Fruit fly (Drosophila melanogaster) whole organism, embryonic: ENCODE measurements around the gene Dscam2.
A peak's percentile ranks its signal among the peaks of the same experiment; 100 is the strongest.

Experiments used
- CG13775 ChIP-seq: fragments of 200-800 bp; sonication (Bioruptor generic); optimal IDR thresholded peaks from 3 replicates; lab custom pipeline; 2017; ENCODE audit warnings: missing biosample characterization, mild to moderate bottlenecking, missing genetic modification characterization
- CG15514 ChIP-seq: fragments of 200-800 bp; sonication (Bioruptor generic); optimal IDR thresholded peaks from 3 replicates; lab custom pipeline; 2017; ENCODE audit warnings: missing biosample characterization, missing genetic modification characterization, mild to moderate bottlenecking, moderate library complexity, missing genetic modification reagents
- CG15696 ChIP-seq: fragments of 200-800 bp; sonication (Bioruptor generic); optimal IDR thresholded peaks from 2 replicates; lab custom pipeline; 2019; ENCODE audit warnings: missing biosample characterization, mild to moderate bottlenecking, missing genetic modification characterization, moderate library complexity
- CG17328 ChIP-seq: fragments of 200-800 bp; sonication (Bioruptor generic); IDR thresholded peaks from 2 replicates; pipeline ENCODE4 v1.3.6; 2022; ENCODE audit warnings: missing biosample characterization, missing genetic modification characterization
- CG17802 ChIP-seq: fragments of 200-800 bp; sonication (Bioruptor generic); optimal IDR thresholded peaks from 2 replicates; lab custom pipeline; 2018; ENCODE audit warnings: missing biosample characterization, mild to moderate bottlenecking, missing genetic modification characterization, moderate library complexity
- CG30403 ChIP-seq: fragments of 200-800 bp; sonication (Bioruptor generic); optimal IDR thresholded peaks from 3 replicates; lab custom pipeline; 2016; ENCODE audit warnings: missing biosample characterization, missing genetic modification characterization
- CG31388 ChIP-seq: fragments of 200-800 bp; sonication (Bioruptor generic); optimal IDR thresholded peaks from 2 replicates; lab custom pipeline; 2016; ENCODE audit warnings: missing biosample characterization, missing genetic modification characterization
- CG32532 ChIP-seq: fragments of 200-800 bp; sonication (Bioruptor generic); IDR thresholded peaks from 2 replicates; pipeline ENCODE4 v1.3.6; 2022; ENCODE audit warnings: missing biosample characterization, missing genetic modification characterization
- CG3281 ChIP-seq: fragments of 200-800 bp; sonication (Bioruptor generic); optimal IDR thresholded peaks from 3 replicates; lab custom pipeline; 2017; ENCODE audit warnings: missing biosample characterization, mild to moderate bottlenecking, missing genetic modification characterization
- CG33557 ChIP-seq: fragments of 200-800 bp; sonication (Bioruptor generic); optimal IDR thresholded peaks from 2 replicates; lab custom pipeline; 2019; ENCODE audit warnings: missing biosample characterization, mild to moderate bottlenecking, missing genetic modification characterization, moderate library complexity
- CG4820 ChIP-seq: fragments of 200-800 bp; sonication (Bioruptor generic); optimal IDR thresholded peaks from 3 replicates; lab custom pipeline; 2016; ENCODE audit warnings: missing biosample characterization, missing genetic modification characterization
- CG6689 ChIP-seq: fragments of 200-800 bp; sonication (Bioruptor generic); IDR thresholded peaks from 2 replicates; pipeline ENCODE4 v1.3.6; 2022; ENCODE audit warnings: missing biosample characterization, missing genetic modification characterization
- CG6765 ChIP-seq: fragments of 200-800 bp; sonication (Bioruptor generic); optimal IDR thresholded peaks from 3 replicates; lab custom pipeline; 2017; ENCODE audit warnings: missing biosample characterization, mild to moderate bottlenecking, missing genetic modification characterization
- CG6854 ChIP-seq: fragments of 200-800 bp; sonication (Bioruptor generic); optimal IDR thresholded peaks from 3 replicates; lab custom pipeline; 2017; ENCODE audit warnings: missing biosample characterization, mild to moderate bottlenecking, missing genetic modification characterization
- CG7963 ChIP-seq: fragments of 200-800 bp; sonication (Bioruptor generic); IDR thresholded peaks from 3 replicates; pipeline ENCODE4 v1.3.6; 2022; ENCODE audit warnings: missing biosample characterization, missing genetic modification characterization; ENCODE audit not compliant: partially characterized antibody
- CG8765 ChIP-seq: fragments of 200-800 bp; sonication (Bioruptor generic); IDR thresholded peaks from 2 replicates; pipeline ENCODE4 v1.3.6; 2022; ENCODE audit warnings: missing biosample characterization, missing genetic modification characterization
- Camta ChIP-seq: fragments of 200-800 bp; sonication (Bioruptor generic); optimal IDR thresholded peaks from 2 replicates; lab custom pipeline; 2016; ENCODE audit warnings: missing biosample characterization, missing genetic modification characterization
- Dll ChIP-seq: fragments of 200-800 bp; sonication (Bioruptor generic); IDR thresholded peaks from 4 replicates; pipeline ENCODE4 v1.3.6; 2022; ENCODE audit warnings: missing biosample characterization, missing genetic modification characterization; ENCODE audit not compliant: partially characterized antibody
- HHEX ChIP-seq: fragments of 200-800 bp; sonication (Bioruptor generic); optimal IDR thresholded peaks from 3 replicates; lab custom pipeline; 2017; ENCODE audit warnings: missing biosample characterization, mild to moderate bottlenecking, missing genetic modification characterization, missing genetic modification reagents
- Lim3 ChIP-seq: fragments of 200-800 bp; sonication (Bioruptor generic); IDR thresholded peaks from 2 replicates; pipeline ENCODE4 v1.3.6; 2022; ENCODE audit warnings: missing biosample characterization, missing genetic modification characterization
- Oaz ChIP-seq: fragments of 200-800 bp; sonication (Bioruptor generic); IDR thresholded peaks from 2 replicates; pipeline ENCODE4 v1.3.6; 2022; ENCODE audit warnings: missing biosample characterization, missing genetic modification characterization
- Oli ChIP-seq: fragments of 200-800 bp; sonication (Bioruptor generic); optimal IDR thresholded peaks from 2 replicates; lab custom pipeline; 2018; ENCODE audit warnings: missing biosample characterization, mild to moderate bottlenecking, missing genetic modification characterization, moderate library complexity
- Poxn ChIP-seq: fragments of 200-800 bp; sonication (Bioruptor generic); IDR thresholded peaks from 2 replicates; pipeline ENCODE4 v1.3.6; 2022; ENCODE audit warnings: missing biosample characterization, missing genetic modification characterization
- Rfx ChIP-seq: fragments of 200-800 bp; sonication (Bioruptor generic); IDR thresholded peaks from 2 replicates; pipeline ENCODE4 v1.3.6; 2022; ENCODE audit warnings: missing biosample characterization, missing genetic modification characterization
- Scr ChIP-seq: fragments of 200-800 bp; sonication (Bioruptor generic); IDR thresholded peaks from 2 replicates; pipeline ENCODE4 v1.3.6; 2022; ENCODE audit warnings: missing biosample characterization, missing genetic modification characterization; ENCODE audit not compliant: partially characterized antibody
- Sox100B ChIP-seq: fragments of 200-800 bp; sonication (Bioruptor generic); optimal IDR thresholded peaks from 3 replicates; lab custom pipeline; 2018; ENCODE audit warnings: missing biosample characterization, mild to moderate bottlenecking, missing genetic modification characterization
- Sry-β ChIP-seq: fragments of 200-800 bp; sonication (Bioruptor generic); optimal IDR thresholded peaks from 2 replicates; lab custom pipeline; 2018; ENCODE audit warnings: missing biosample characterization, mild to moderate bottlenecking, missing genetic modification characterization, moderate library complexity
- Taf1 ChIP-seq: fragments of 200-800 bp; sonication (Bioruptor generic); IDR thresholded peaks from 2 replicates; pipeline ENCODE4 v1.3.6; 2022; ENCODE audit warnings: missing biosample characterization, missing genetic modification characterization
- ac ChIP-seq: fragments of 200-800 bp; sonication (Bioruptor generic); optimal IDR thresholded peaks from 3 replicates; lab custom pipeline; 2017; ENCODE audit warnings: missing biosample characterization, mild to moderate bottlenecking, missing genetic modification characterization
- az2 ChIP-seq: fragments of 200-800 bp; sonication (Bioruptor generic); optimal IDR thresholded peaks from 3 replicates; lab custom pipeline; 2016; ENCODE audit warnings: missing biosample characterization, missing genetic modification characterization
- exex ChIP-seq: fragments of 200-800 bp; sonication (Bioruptor generic); optimal IDR thresholded peaks from 4 replicates; lab custom pipeline; 2018; ENCODE audit warnings: missing biosample characterization, mild to moderate bottlenecking, missing genetic modification characterization, moderate library complexity
- fd3F ChIP-seq: fragments of 200-800 bp; sonication (Bioruptor generic); optimal IDR thresholded peaks from 2 replicates; lab custom pipeline; 2018; ENCODE audit warnings: missing biosample characterization, mild to moderate bottlenecking, missing genetic modification characterization, moderate library complexity
- gro ChIP-seq: fragments of 200-800 bp; sonication (Bioruptor generic); optimal IDR thresholded peaks from 2 replicates; lab custom pipeline; 2016; ENCODE audit warnings: missing biosample characterization, missing genetic modification characterization
- gsb-n ChIP-seq: fragments of 200-800 bp; sonication (Bioruptor generic); optimal IDR thresholded peaks from 3 replicates; lab custom pipeline; 2018; ENCODE audit warnings: missing biosample characterization, mild to moderate bottlenecking, missing genetic modification characterization
- her ChIP-seq: fragments of 200-800 bp; sonication (Bioruptor generic); optimal IDR thresholded peaks from 2 replicates; lab custom pipeline; 2016; ENCODE audit warnings: missing biosample characterization, missing genetic modification characterization
- mirr ChIP-seq: fragments of 200-800 bp; sonication (Bioruptor generic); optimal IDR thresholded peaks from 3 replicates; lab custom pipeline; 2018; ENCODE audit warnings: missing biosample characterization, mild to moderate bottlenecking, missing genetic modification characterization
- pfk ChIP-seq: fragments of 200-800 bp; sonication (Bioruptor generic); optimal IDR thresholded peaks from 2 replicates; lab custom pipeline; 2018; ENCODE audit warnings: missing biosample characterization, mild to moderate bottlenecking, missing genetic modification characterization, moderate library complexity
- pho ChIP-seq: fragments of 200-800 bp; sonication (Bioruptor generic); optimal IDR thresholded peaks from 2 replicates; lab custom pipeline; 2016; ENCODE audit warnings: missing biosample characterization, missing genetic modification characterization
- run ChIP-seq: fragments of 200-800 bp; sonication (Bioruptor generic); optimal IDR thresholded peaks from 3 replicates; lab custom pipeline; 2018; ENCODE audit warnings: missing biosample characterization, mild to moderate bottlenecking, missing genetic modification characterization
- salm ChIP-seq: fragments of 200-800 bp; sonication (Bioruptor generic); optimal IDR thresholded peaks from 2 replicates; lab custom pipeline; 2018; ENCODE audit warnings: missing biosample characterization, mild to moderate bottlenecking, missing genetic modification characterization
- sens ChIP-seq: fragments of 200-800 bp; sonication (Bioruptor generic); peaks from one replicate; lab custom pipeline; 2016; ENCODE audit warnings: missing biosample characterization, missing genetic modification characterization
- shn ChIP-seq: fragments of 200-800 bp; sonication (Bioruptor generic); optimal IDR thresholded peaks from 3 replicates; lab custom pipeline; 2016; ENCODE audit warnings: missing biosample characterization, missing genetic modification characterization
- sisA ChIP-seq: fragments of 200-800 bp; sonication (Bioruptor generic); IDR thresholded peaks from 2 replicates; pipeline ENCODE4 v1.3.6; 2022; ENCODE audit warnings: missing biosample characterization, missing genetic modification characterization
- slou ChIP-seq: fragments of 200-800 bp; sonication (Bioruptor generic); optimal IDR thresholded peaks from 3 replicates; lab custom pipeline; 2016; ENCODE audit warnings: missing biosample characterization, missing genetic modification characterization
- stc ChIP-seq: fragments of 200-800 bp; sonication (Bioruptor generic); IDR thresholded peaks from 2 replicates; pipeline ENCODE4 v1.3.6; 2022; ENCODE audit warnings: missing biosample characterization, missing genetic modification characterization
- tna ChIP-seq: fragments of 200-800 bp; sonication (Bioruptor generic); IDR thresholded peaks from 2 replicates; pipeline ENCODE4 v1.3.6; 2022; ENCODE audit warnings: missing biosample characterization, missing genetic modification characterization; ENCODE audit not compliant: partially characterized antibody
- trh ChIP-seq: fragments of 200-800 bp; sonication (Bioruptor generic); optimal IDR thresholded peaks from 2 replicates; lab custom pipeline; 2016; ENCODE audit warnings: missing biosample characterization, missing genetic modification characterization
- twi ChIP-seq: fragments of 200-800 bp; optimal IDR thresholded peaks from 2 replicates; lab custom pipeline; 2019; ENCODE audit warnings: missing biosample characterization, mild to moderate bottlenecking, missing genetic modification characterization, moderate library complexity
- unc-4 ChIP-seq: fragments of 200-800 bp; sonication (Bioruptor generic); IDR thresholded peaks from 2 replicates; pipeline ENCODE4 v1.3.6; 2022; ENCODE audit warnings: missing biosample characterization, missing genetic modification characterization; ENCODE audit not compliant: partially characterized antibody
- usp ChIP-seq: fragments of >200 bp; optimal IDR thresholded peaks from 2 replicates; lab custom pipeline; 2017; ENCODE audit warnings: missing biosample characterization, missing genetic modification characterization
- zf30C ChIP-seq: fragments of 200-800 bp; sonication (Bioruptor generic); optimal IDR thresholded peaks from 3 replicates; lab custom pipeline; 2018; ENCODE audit warnings: missing biosample characterization, mild to moderate bottlenecking, missing genetic modification characterization

Dscam2 gene

dm6 chr3L:7125289-7125955 lies 64.3 kb downstream of the Dscam2 start, which contains the start of the genes msl-3 and BBS1 (continued):
- TF ChIP-seq run (tag; lab: Kevin White, UChicago) (no peak), Oaz (GFP tag; lab: Robert Waterston, UW) (no peak), CG30403 (GFP tag; lab: Kevin White, UChicago) (no peak), Taf1 (GFP tag; lab: Robert Waterston, UW) (no peak), pho (GFP tag; lab: Kevin White, UChicago) (peak; percentile 9), CG6854 (no peak), az2 (GFP tag; lab: Kevin White, UChicago) (no peak), ac (GFP tag; lab: Kevin White, UChicago) (no peak), mirr (no peak), fd3F (no peak), sens (GFP tag; lab: Kevin White, UChicago) (peak; percentile 73), CG17802 (no peak), her (GFP tag; lab: Kevin White, UChicago) (no peak), exex (tag; lab: Kevin White, UChicago) (no peak), CG3281 (peak; percentile 2), CG7963 (GFP tag; lab: Robert Waterston, UW) (peak; percentile 64), Dll (GFP tag; lab: Robert Waterston, UW) (peak; percentile 79), CG15696 (tag; lab: Kevin White, UChicago) (no peak), Poxn (GFP tag; lab: Robert Waterston, UW) (no peak), Lim3 (no peak), gsb-n (no peak), twi (no peak), shn (GFP tag; lab: Kevin White, UChicago) (no peak), trh (GFP tag; lab: Kevin White, UChicago) (no peak), Sry-β (GFP tag; lab: Kevin White, UChicago) (no peak), sisA (GFP tag; lab: Robert Waterston, UW) (no peak), CG32532 (GFP tag; lab: Robert Waterston, UW) (no peak), Camta (GFP tag; lab: Kevin White, UChicago) (no peak), CG15514 (GFP tag; lab: Kevin White, UChicago) (peak; percentile 76), gro (GFP tag; lab: Kevin White, UChicago) (no peak), tna (peak; percentile 54), CG6765 (GFP tag; lab: Kevin White, UChicago) (no peak), HHEX (GFP tag; lab: Kevin White, UChicago) (no peak), unc-4 (GFP tag; lab: Robert Waterston, UW) (peak; percentile 61), Rfx (GFP tag; lab: Robert Waterston, UW) (0 out of 2 replicates have a peak, but pooled peaks have one; percentile 4), Oli (tag; lab: Kevin White, UChicago) (no peak), CG17328 (GFP tag; lab: Robert Waterston, UW) (no peak), CG4820 (GFP tag; lab: Kevin White, UChicago) (no peak), usp (GFP tag; lab: Kevin White, UChicago) (no peak), zf30C (GFP tag; lab: Kevin White, UChicago) (no peak), CG33557 (GFP tag; lab: Kevin White, UChicago) (no peak), salm (tag; lab: Kevin White, UChicago) (no peak), slou (GFP tag; lab: Kevin White, UChicago) (no peak), CG31388 (GFP tag; lab: Kevin White, UChicago) (no peak), Sox100B (no peak), Scr (peak; percentile 65), CG6689 (no peak), CG13775 (GFP tag; lab: Kevin White, UChicago) (no peak), CG8765 (GFP tag; lab: Robert Waterston, UW) (no peak), pfk (GFP tag; lab: Kevin White, UChicago) (no peak), stc (GFP tag; lab: Robert Waterston, UW) (no peak)
